Worm (Caenorhabditis elegans): ENCODE data around the gene nhr-12.

DNA sequence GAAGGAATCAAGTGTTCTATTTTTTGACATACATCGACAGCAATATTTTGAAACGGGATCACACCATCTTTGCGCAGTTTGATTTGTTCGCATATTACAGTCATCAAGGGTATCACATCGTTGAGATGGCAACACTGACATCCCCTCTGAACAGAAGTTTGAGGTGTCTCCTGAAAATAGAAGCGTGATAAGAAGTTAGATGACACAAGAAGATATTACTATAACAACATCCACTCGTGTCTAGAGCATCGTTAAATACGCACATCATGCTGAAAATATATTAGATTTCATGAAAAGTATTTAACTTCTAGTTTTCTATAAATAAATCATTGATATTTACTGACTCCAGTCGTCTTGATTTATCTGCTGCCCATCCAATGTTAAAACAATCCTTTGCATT is 11.1 kb downstream of the nhr-12 start:
- TF ChIP-seq him-1 (tag; optimal IDR thresholded peaks at IDR 0.05): no peak
- TF ChIP-seq W03F9.2 (tag; optimal IDR thresholded peaks at IDR 0.05): no peak
- no peak for TF ChIP-seq dao-5 (tag; optimal IDR thresholded peaks at IDR 0.05)

Measured in whole organism, L4/young adult.